Fruit fly (Drosophila melanogaster): Measurements from ENCODE around the gene CG12170.

The CG12170 gene

DNA sequence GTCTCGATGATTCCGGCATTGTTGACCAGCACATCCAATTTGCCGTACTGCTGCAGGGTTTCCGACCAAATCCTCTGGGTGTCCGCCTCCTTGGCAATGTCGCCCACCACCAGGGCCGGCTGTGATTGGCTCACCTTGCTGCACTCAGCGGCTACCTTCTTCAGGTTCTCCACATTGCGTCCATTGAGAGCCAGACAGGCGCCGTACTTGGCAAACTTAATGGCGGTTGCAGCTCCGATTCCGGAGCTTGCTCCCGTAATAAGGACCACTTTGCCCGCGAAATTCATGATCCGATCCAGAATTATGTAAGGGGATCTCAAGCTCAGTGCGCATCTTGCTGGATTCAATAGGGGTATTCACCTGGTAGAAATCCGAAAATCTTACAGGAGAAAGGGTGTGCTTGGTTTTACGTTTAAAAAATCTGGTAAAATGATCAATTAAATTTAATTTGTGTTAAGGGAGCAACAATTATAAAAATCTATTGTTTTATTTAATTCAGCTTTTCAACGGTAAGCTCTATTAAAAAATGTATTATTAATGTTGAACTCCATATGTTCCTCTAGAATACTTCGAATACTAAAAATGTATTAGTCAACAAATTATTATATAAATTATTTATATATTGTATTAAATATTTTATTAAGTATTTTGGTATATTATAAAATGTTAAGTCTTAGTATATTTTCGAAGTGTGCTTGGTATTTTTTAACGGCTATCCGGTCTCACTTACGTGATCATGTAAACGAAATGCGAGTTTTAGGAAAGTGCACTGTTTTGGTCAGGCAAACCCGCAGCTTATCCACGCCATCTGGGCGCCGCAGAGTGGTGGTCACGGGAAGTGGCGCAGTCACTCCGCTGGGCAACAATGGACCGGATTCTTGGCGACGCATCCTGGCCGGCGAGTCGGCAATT is at the start of gene CG12170, which contains the start of gene CG31548 (continued):
- TF ChIP-seq CG34224 (GFP tag; IDR thresholded peaks at IDR 0.05; ENCODE audit: partially characterized antibody) = no peak
- TF ChIP-seq slbo (GFP tag; IDR thresholded peaks at IDR 0.05) = peak; percentile 24; the same call in 1 of the 2 replicates
- TF ChIP-seq CG3847 (GFP tag; IDR thresholded peaks at IDR 0.05) = no peak
- TF ChIP-seq Scr (GFP tag; IDR thresholded peaks at IDR 0.05; ENCODE audit: partially characterized antibody) = no peak
- TF ChIP-seq Sox100B (GFP tag; optimal IDR thresholded peaks at IDR 0.05) = no peak
- TF ChIP-seq bigmax (GFP tag; optimal IDR thresholded peaks at IDR 0.05) = no peak
- TF ChIP-seq NC2α (GFP tag; optimal IDR thresholded peaks at IDR 0.05) = no peak
- peak; percentile 49 for TF ChIP-seq CG4424 (GFP tag; optimal IDR thresholded peaks at IDR 0.05)
- TF ChIP-seq CG1024 (GFP tag; IDR thresholded peaks at IDR 0.05) = no peak
- peak; percentile 36 for TF ChIP-seq CG18011 (GFP tag; optimal IDR thresholded peaks at IDR 0.05)
- TF ChIP-seq CG2678 (tag; optimal IDR thresholded peaks at IDR 0.05) = no peak
- peak; percentile 31 for TF ChIP-seq CG12155 (GFP tag; optimal IDR thresholded peaks at IDR 0.05)
- peak; percentile 37; the same call in 1 of the 2 replicates for TF ChIP-seq ssp (GFP tag; IDR thresholded peaks at IDR 0.05)
- TF ChIP-seq CG7963 (GFP tag; IDR thresholded peaks at IDR 0.05; ENCODE audit: partially characterized antibody) = no peak
- no peak for TF ChIP-seq CG17385 (GFP tag; optimal IDR thresholded peaks at IDR 0.05)
- peak; percentile 93 for TF ChIP-seq sens (GFP tag)
- TF ChIP-seq Kr (GFP tag; optimal IDR thresholded peaks at IDR 0.05) = no peak
- TF ChIP-seq Drgx (GFP tag; IDR thresholded peaks at IDR 0.05) = no peak
- no peak for TF ChIP-seq dm (GFP tag; optimal IDR thresholded peaks at IDR 0.05)
- no peak for TF ChIP-seq unc-4 (GFP tag; IDR thresholded peaks at IDR 0.05; ENCODE audit: partially characterized antibody)
- TF ChIP-seq CG14965 (GFP tag; optimal IDR thresholded peaks at IDR 0.05; ENCODE audit: borderline replicate concordance) = no peak
- no peak for TF ChIP-seq chinmo (GFP tag; IDR thresholded peaks at IDR 0.05; ENCODE audit: partially characterized antibody)
- TF ChIP-seq CG3838 (GFP tag; optimal IDR thresholded peaks at IDR 0.05) = no peak
- TF ChIP-seq Blimp-1 (GFP tag; optimal IDR thresholded peaks at IDR 0.05) = no peak
- TF ChIP-seq MTF-1 (GFP tag; optimal IDR thresholded peaks at IDR 0.05; ENCODE audit: borderline replicate concordance) = no peak
- TF ChIP-seq MBD-R2 (GFP tag; IDR thresholded peaks at IDR 0.05) = peak; percentile 53
- no peak for TF ChIP-seq fd102C (GFP tag; optimal IDR thresholded peaks at IDR 0.05)
- no peak for TF ChIP-seq cad (GFP tag; optimal IDR thresholded peaks at IDR 0.05)
- TF ChIP-seq cg (GFP tag; optimal IDR thresholded peaks at IDR 0.05) = no peak
- TF ChIP-seq CG42726 (GFP tag; IDR thresholded peaks at IDR 0.05; ENCODE audit: partially characterized antibody) = no peak
- no peak for TF ChIP-seq CG12071 (GFP tag; optimal IDR thresholded peaks at IDR 0.05)
- no peak for TF ChIP-seq H15 (GFP tag; IDR thresholded peaks at IDR 0.05)
- TF ChIP-seq otp (GFP tag; IDR thresholded peaks at IDR 0.05) = no peak
- no peak for TF ChIP-seq mld (GFP tag; IDR thresholded peaks at IDR 0.05; ENCODE audit: partially characterized antibody)
- TF ChIP-seq sna (GFP tag; IDR thresholded peaks at IDR 0.05; ENCODE audit: partially characterized antibody) = 0 out of 2 replicates have a peak, but pooled peaks have one; percentile 23
- TF ChIP-seq eyg (GFP tag; optimal IDR thresholded peaks at IDR 0.05) = no peak
- TF ChIP-seq HLH4C (GFP tag; IDR thresholded peaks at IDR 0.05; ENCODE audit: partially characterized antibody) = no peak
- TF ChIP-seq odd (GFP tag; optimal IDR thresholded peaks at IDR 0.05) = no peak
- no peak for TF ChIP-seq Gug (GFP tag; IDR thresholded peaks at IDR 0.05)
- no peak for TF ChIP-seq tx (GFP tag; optimal IDR thresholded peaks at IDR 0.05)
- TF ChIP-seq nerfin-2 (GFP tag; IDR thresholded peaks at IDR 0.05; ENCODE audit: partially characterized antibody) = no peak
- TF ChIP-seq ewg (GFP tag; optimal IDR thresholded peaks at IDR 0.05) = peak; percentile 32
- no peak for TF ChIP-seq CG4730 (GFP tag; IDR thresholded peaks at IDR 0.05)
- no peak for TF ChIP-seq CG9932 (GFP tag; IDR thresholded peaks at IDR 0.05)
- TF ChIP-seq trem (tag; optimal IDR thresholded peaks at IDR 0.05) = peak; percentile 57
- TF ChIP-seq CG2875 (GFP tag; optimal IDR thresholded peaks at IDR 0.05) = peak; percentile 18
- no peak for TF ChIP-seq Sox102F (GFP tag; optimal IDR thresholded peaks at IDR 0.05)
- TF ChIP-seq ERR (GFP tag; optimal IDR thresholded peaks at IDR 0.05) = no peak
